Fruit fly (Drosophila melanogaster) whole organism, embryonic: ENCODE measurements around the gene p24-1.
A peak's percentile ranks its signal among the peaks of the same experiment; 100 is the strongest.

Experiments used
- CG17361 ChIP-seq: fragments of 200-800 bp; sonication (Bioruptor generic); IDR thresholded peaks from 3 replicates; pipeline ENCODE4 v1.3.6; 2022; ENCODE audit warnings: missing biosample characterization, missing genetic modification characterization
- CkIIα-i1 ChIP-seq: fragments of 200-800 bp; sonication (Bioruptor generic); IDR thresholded peaks from 2 replicates; pipeline ENCODE4 v1.3.6; 2022; ENCODE audit warnings: missing biosample characterization, missing genetic modification characterization
- GATAe ChIP-seq: fragments of 200-800 bp; sonication (Bioruptor generic); conservative IDR thresholded peaks from 2 replicates; pipeline ENCODE4 v1.3.6; 2022; ENCODE audit warnings: missing biosample characterization, missing genetic modification characterization
- HLH4C ChIP-seq: fragments of 200-800 bp; sonication (Bioruptor generic); IDR thresholded peaks from 3 replicates; pipeline ENCODE4 v1.3.6; 2022; ENCODE audit warnings: missing biosample characterization, missing genetic modification characterization; ENCODE audit not compliant: partially characterized antibody
- MBD-R2 ChIP-seq: fragments of 200-800 bp; sonication (Bioruptor generic); IDR thresholded peaks from 2 replicates; pipeline ENCODE4 v1.3.6; 2022; ENCODE audit warnings: missing biosample characterization, missing genetic modification characterization
- Mrtf ChIP-seq: fragments of 200-800 bp; sonication (Bioruptor generic); IDR thresholded peaks from 3 replicates; pipeline ENCODE4 v1.3.6; 2022; ENCODE audit warnings: missing biosample characterization, missing genetic modification characterization
- bab2 ChIP-seq: fragments of 200-800 bp; sonication (Bioruptor generic); optimal IDR thresholded peaks from 2 replicates; lab custom pipeline; 2016; ENCODE audit warnings: missing biosample characterization, missing genetic modification characterization
- nau ChIP-seq: fragments of 200-800 bp; sonication (Bioruptor generic); optimal IDR thresholded peaks from 3 replicates; lab custom pipeline; 2017; ENCODE audit warnings: missing biosample characterization, mild to moderate bottlenecking, missing genetic modification characterization, missing genetic modification reagents
- psq ChIP-seq: fragments of 200-800 bp; sonication (Bioruptor generic); optimal IDR thresholded peaks from 2 replicates; lab custom pipeline; 2017; ENCODE audit warnings: missing biosample characterization, missing genetic modification characterization
- tll ChIP-seq, 2 experiments: fragments of 200-800 bp in 1 of 2; fragments of >200 bp in 1 of 2; sonication (Bioruptor generic) in 1 of 2; optimal IDR thresholded peaks; 2 replicates each; lab custom pipeline; 2017 to 2019; ENCODE audit warnings: missing biosample characterization in 2 of 2, missing genetic modification characterization in 2 of 2, mild to moderate bottlenecking in 1 of 2, moderate library complexity in 1 of 2
- usp ChIP-seq: fragments of >200 bp; optimal IDR thresholded peaks from 2 replicates; lab custom pipeline; 2017; ENCODE audit warnings: missing biosample characterization, missing genetic modification characterization
- vfl ChIP-seq: fragments of 200-800 bp; sonication (Bioruptor generic); optimal IDR thresholded peaks from 2 replicates; lab custom pipeline; 2016; ENCODE audit warnings: missing biosample characterization, missing genetic modification characterization
- vnd ChIP-seq: fragments of 200-800 bp; sonication (Bioruptor generic); IDR thresholded peaks from 3 replicates; pipeline ENCODE4 v1.3.6; 2022; ENCODE audit warnings: missing biosample characterization, missing genetic modification characterization; ENCODE audit not compliant: partially characterized antibody

dm6 chrX:11818047-11818766 is 34.1 kb downstream of the p24-1 start:
- TF ChIP-seq psq (GFP tag; lab: Kevin White, UChicago) (peak; percentile 79), CkIIα-i1 (GFP tag; lab: Robert Waterston, UW) (0 out of 2 replicates have a peak, but pooled peaks have one; percentile 53), nau (GFP tag; lab: Kevin White, UChicago) (peak; percentile 93), vfl (GFP tag; lab: Kevin White, UChicago) (peak; percentile 88), GATAe (GFP tag; lab: Robert Waterston, UW) (peak; percentile 80), usp (GFP tag; lab: Kevin White, UChicago) (no peak), vnd (GFP tag; lab: Robert Waterston, UW) (peak; percentile 42; the same call in 1 of the 3 replicates), bab2 (GFP tag; lab: Kevin White, UChicago) (peak; percentile 92), MBD-R2 (GFP tag; lab: Robert Waterston, UW) (peak; percentile 75), CG17361 (GFP tag; lab: Robert Waterston, UW) (peak; percentile 92), tll (GFP tag; optimal IDR thresholded peaks at IDR 0.05; lab: Kevin White, UChicago) (no peak), Mrtf (GFP tag; lab: Robert Waterston, UW) (peak; percentile 90), HLH4C (peak; percentile 58; the same call in 2 of the 3 replicates)
